Fruit fly (Drosophila melanogaster) S2 (cell line): ENCODE data around the gene Kul.

Experiments used
- CG8478 ChIP-seq: fragments of >200 bp; optimal IDR thresholded peaks from 2 replicates; lab custom pipeline; 2018
- CTCF ChIP-seq, 2 experiments: fragments of >200 bp; optimal IDR thresholded peaks; 2 replicates each; lab custom pipeline; 2018

DNA sequence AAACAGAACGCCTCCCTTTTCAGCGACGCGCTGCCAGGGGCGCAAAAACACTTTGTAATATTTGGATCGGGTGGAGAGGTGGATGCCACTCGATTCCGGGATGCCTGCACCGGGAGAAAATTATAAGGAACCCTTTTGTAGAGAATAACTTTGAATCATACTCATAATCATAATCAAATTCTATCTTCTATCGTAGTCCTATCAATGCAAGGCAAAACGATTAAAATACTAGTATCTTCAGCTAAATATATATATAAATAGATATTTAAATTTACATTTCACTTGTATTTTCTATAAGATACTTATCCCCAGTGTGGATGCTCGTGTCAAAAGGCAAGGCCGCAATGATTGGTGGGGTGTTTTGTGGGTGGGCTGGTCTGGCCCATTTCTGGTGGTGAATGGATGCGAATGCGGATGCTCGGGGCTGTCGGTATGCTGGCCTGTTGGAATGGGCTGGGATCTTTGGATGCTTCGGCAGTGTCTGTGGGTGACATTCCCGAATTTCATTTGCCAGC, 19.8 kb upstream of the Kul start:
- TF ChIP-seq CTCF (optimal IDR thresholded peaks at IDR 0.05; lab: Kevin White, UChicago) (no peak), CG8478 (lab: Kevin White, UChicago) (no peak)
